Fruit fly (Drosophila melanogaster) whole organism, embryonic: ENCODE results near the gene Sox100B.
A peak's percentile ranks its signal among the peaks of the same experiment; 100 is the strongest.

Experiments used
- ATbp ChIP-seq: fragments of 200-800 bp; sonication (Bioruptor generic); optimal IDR thresholded peaks from 2 replicates; lab custom pipeline; 2017; ENCODE audit warnings: missing biosample characterization, mild to moderate bottlenecking, missing genetic modification characterization, missing genetic modification reagents
- Asciz ChIP-seq: fragments of 200-800 bp; sonication (Bioruptor generic); optimal IDR thresholded peaks from 2 replicates; lab custom pipeline; 2017; ENCODE audit warnings: missing biosample characterization, mild to moderate bottlenecking, missing genetic modification characterization, missing genetic modification reagents
- CG10321 ChIP-seq: fragments of 200-800 bp; sonication (Bioruptor generic); IDR thresholded peaks from 2 replicates; pipeline ENCODE4 v1.3.6; 2022; ENCODE audit warnings: missing biosample characterization, missing genetic modification characterization
- CG11093 ChIP-seq: fragments of 200-800 bp; sonication (Bioruptor generic); IDR thresholded peaks from 3 replicates; pipeline ENCODE4 v1.3.6; 2022; ENCODE audit warnings: missing biosample characterization, missing genetic modification characterization
- CG11560 ChIP-seq: fragments of 200-800 bp; sonication (Bioruptor generic); IDR thresholded peaks from 3 replicates; pipeline ENCODE4 v1.3.6; 2022; ENCODE audit warnings: missing biosample characterization, missing genetic modification characterization
- CG13296 ChIP-seq: fragments of 200-800 bp; sonication (Bioruptor generic); optimal IDR thresholded peaks from 3 replicates; lab custom pipeline; 2018; ENCODE audit warnings: missing biosample characterization, mild to moderate bottlenecking, missing genetic modification characterization
- CG17568 ChIP-seq: fragments of 200-800 bp; sonication (Bioruptor generic); optimal IDR thresholded peaks from 2 replicates; lab custom pipeline; 2018; ENCODE audit warnings: missing biosample characterization, mild to moderate bottlenecking, missing genetic modification characterization, moderate library complexity
- CG17802 ChIP-seq: fragments of 200-800 bp; sonication (Bioruptor generic); optimal IDR thresholded peaks from 2 replicates; lab custom pipeline; 2018; ENCODE audit warnings: missing biosample characterization, mild to moderate bottlenecking, missing genetic modification characterization, moderate library complexity
- CG18011 ChIP-seq: fragments of 200-800 bp; sonication (Bioruptor generic); optimal IDR thresholded peaks from 2 replicates; lab custom pipeline; 2017; ENCODE audit warnings: missing biosample characterization, missing genetic modification characterization, mild to moderate bottlenecking, moderate library complexity, missing genotype
- CG1832 ChIP-seq: fragments of 200-800 bp; sonication (Bioruptor generic); optimal IDR thresholded peaks from 2 replicates; lab custom pipeline; 2017; ENCODE audit warnings: missing biosample characterization, mild to moderate bottlenecking, missing genetic modification characterization, inconsistent platforms
- CG30403 ChIP-seq: fragments of 200-800 bp; sonication (Bioruptor generic); optimal IDR thresholded peaks from 3 replicates; lab custom pipeline; 2016; ENCODE audit warnings: missing biosample characterization, missing genetic modification characterization
- CG31441 ChIP-seq: fragments of 200-800 bp; sonication (Bioruptor generic); IDR thresholded peaks from 2 replicates; pipeline ENCODE4 v1.3.6; 2022; ENCODE audit warnings: missing biosample characterization, missing genetic modification characterization
- CG34224 ChIP-seq: fragments of 200-800 bp; sonication (Bioruptor generic); IDR thresholded peaks from 3 replicates; pipeline ENCODE4 v1.3.6; 2022; ENCODE audit warnings: missing biosample characterization, missing genetic modification characterization; ENCODE audit not compliant: partially characterized antibody
- CG34376 ChIP-seq: fragments of 200-800 bp; sonication (Bioruptor generic); optimal IDR thresholded peaks from 2 replicates; lab custom pipeline; 2018; ENCODE audit warnings: missing biosample characterization, mild to moderate bottlenecking, missing genetic modification characterization
- CG3847 ChIP-seq: fragments of 200-800 bp; sonication (Bioruptor generic); IDR thresholded peaks from 2 replicates; pipeline ENCODE4 v1.3.6; 2022; ENCODE audit warnings: missing biosample characterization, missing genetic modification characterization
- CG4282 ChIP-seq: fragments of 200-800 bp; sonication (Bioruptor generic); optimal IDR thresholded peaks from 2 replicates; lab custom pipeline; 2016; ENCODE audit warnings: missing biosample characterization, missing genetic modification characterization
- CG4707 ChIP-seq: fragments of 200-800 bp; sonication (Bioruptor generic); optimal IDR thresholded peaks from 2 replicates; lab custom pipeline; 2018; ENCODE audit warnings: missing biosample characterization, mild to moderate bottlenecking, missing genetic modification characterization, moderate library complexity
- CG6689 ChIP-seq: fragments of 200-800 bp; sonication (Bioruptor generic); IDR thresholded peaks from 2 replicates; pipeline ENCODE4 v1.3.6; 2022; ENCODE audit warnings: missing biosample characterization, missing genetic modification characterization
- CG6765 ChIP-seq: fragments of 200-800 bp; sonication (Bioruptor generic); optimal IDR thresholded peaks from 3 replicates; lab custom pipeline; 2017; ENCODE audit warnings: missing biosample characterization, mild to moderate bottlenecking, missing genetic modification characterization
- Dref ChIP-seq: fragments of 200-800 bp; sonication (Bioruptor generic); IDR thresholded peaks from 2 replicates; pipeline ENCODE4 v1.3.6; 2022; ENCODE audit warnings: missing biosample characterization, missing genetic modification characterization
- E2f1 ChIP-seq: fragments of 200-800 bp; sonication (Bioruptor generic); IDR thresholded peaks from 2 replicates; pipeline ENCODE4 v1.3.6; 2022; ENCODE audit warnings: missing biosample characterization, missing genetic modification characterization
- Ets97D ChIP-seq: fragments of 200-800 bp; sonication (Bioruptor generic); optimal IDR thresholded peaks from 3 replicates; lab custom pipeline; 2016; ENCODE audit warnings: missing biosample characterization, missing genetic modification characterization
- Hr39 ChIP-seq: fragments of >200 bp; optimal IDR thresholded peaks from 2 replicates; lab custom pipeline; 2017
- Hr51 ChIP-seq, 2 experiments: fragments of 200-800 bp; sonication (Bioruptor generic); optimal IDR thresholded peaks; 2 replicates in 1 of 2; 3 replicates in 1 of 2; lab custom pipeline; 2016 to 2018; ENCODE audit warnings: missing biosample characterization in 2 of 2, missing genetic modification characterization in 2 of 2, mild to moderate bottlenecking in 1 of 2, moderate library complexity in 1 of 2
- Hr78 ChIP-seq, 2 experiments: fragments of 200-800 bp in 1 of 2; fragments of >200 bp in 1 of 2; sonication (Bioruptor generic) in 1 of 2; optimal IDR thresholded peaks; 2 replicates each; lab custom pipeline; 2017 to 2019; ENCODE audit warnings: missing biosample characterization in 2 of 2, missing genetic modification characterization in 2 of 2, mild to moderate bottlenecking in 1 of 2, moderate library complexity in 1 of 2
- Meics ChIP-seq: fragments of 200-800 bp; sonication (Bioruptor generic); optimal IDR thresholded peaks from 2 replicates; lab custom pipeline; 2017; ENCODE audit warnings: missing biosample characterization, mild to moderate bottlenecking, missing genetic modification characterization
- PHDP ChIP-seq: fragments of 200-800 bp; sonication (Bioruptor generic); optimal IDR thresholded peaks from 3 replicates; lab custom pipeline; 2018; ENCODE audit warnings: missing biosample characterization, mild to moderate bottlenecking, missing genetic modification characterization, moderate library complexity
- Xrp1 ChIP-seq: fragments of 200-800 bp; sonication (Bioruptor generic); IDR thresholded peaks from 2 replicates; pipeline ENCODE4 v1.3.6; 2022; ENCODE audit warnings: missing biosample characterization, missing genetic modification characterization
- bigmax ChIP-seq: fragments of 200-800 bp; sonication (Bioruptor generic); optimal IDR thresholded peaks from 2 replicates; lab custom pipeline; 2018; ENCODE audit warnings: missing biosample characterization, mild to moderate bottlenecking, missing genetic modification characterization
- chinmo ChIP-seq: fragments of 200-800 bp; sonication (Bioruptor generic); IDR thresholded peaks from 4 replicates; pipeline ENCODE4 v1.3.6; 2022; ENCODE audit warnings: missing biosample characterization, missing genetic modification characterization; ENCODE audit not compliant: partially characterized antibody
- crol ChIP-seq: fragments of 200-800 bp; sonication (Bioruptor generic); IDR thresholded peaks from 2 replicates; pipeline ENCODE4 v1.3.6; 2022; ENCODE audit warnings: missing biosample characterization, missing genetic modification characterization
- da ChIP-seq: fragments of 200-800 bp; sonication (Bioruptor generic); optimal IDR thresholded peaks from 2 replicates; lab custom pipeline; 2016; ENCODE audit warnings: missing biosample characterization, missing genetic modification characterization
- dysf ChIP-seq: fragments of 200-800 bp; sonication (Bioruptor generic); IDR thresholded peaks from 3 replicates; pipeline ENCODE4 v1.3.6; 2022; ENCODE audit warnings: missing biosample characterization, missing genetic modification characterization
- fd3F ChIP-seq: fragments of 200-800 bp; sonication (Bioruptor generic); optimal IDR thresholded peaks from 2 replicates; lab custom pipeline; 2018; ENCODE audit warnings: missing biosample characterization, mild to moderate bottlenecking, missing genetic modification characterization, moderate library complexity
- fd96Cb ChIP-seq: fragments of 200-800 bp; sonication (Bioruptor generic); optimal IDR thresholded peaks from 2 replicates; lab custom pipeline; 2018; ENCODE audit warnings: missing biosample characterization, mild to moderate bottlenecking, missing genetic modification characterization, moderate library complexity
- gsb ChIP-seq: fragments of 200-800 bp; sonication (Bioruptor generic); IDR thresholded peaks from 2 replicates; pipeline ENCODE4 v1.3.6; 2022; ENCODE audit warnings: missing biosample characterization, missing genetic modification characterization
- lab ChIP-seq: fragments of 200-800 bp; sonication (Bioruptor generic); optimal IDR thresholded peaks from 3 replicates; lab custom pipeline; 2017; ENCODE audit warnings: missing biosample characterization, missing genetic modification characterization, mild to moderate bottlenecking, moderate library complexity, missing genetic modification reagents
- luna ChIP-seq: fragments of 200-800 bp; sonication (Bioruptor generic); optimal IDR thresholded peaks from 2 replicates; lab custom pipeline; 2016; ENCODE audit warnings: missing biosample characterization, missing genetic modification characterization
- mam ChIP-seq: fragments of 200-800 bp; sonication (Bioruptor generic); optimal IDR thresholded peaks from 3 replicates; lab custom pipeline; 2016; ENCODE audit warnings: missing biosample characterization, missing genetic modification characterization
- odd ChIP-seq: fragments of 200-800 bp; sonication (Bioruptor generic); optimal IDR thresholded peaks from 2 replicates; lab custom pipeline; 2017; ENCODE audit warnings: missing biosample characterization, mild to moderate bottlenecking, missing genetic modification characterization
- onecut ChIP-seq: fragments of 200-800 bp; sonication (Bioruptor generic); IDR thresholded peaks from 2 replicates; pipeline ENCODE4 v1.3.6; 2022; ENCODE audit warnings: missing biosample characterization, missing genetic modification characterization
- pan ChIP-seq, 4 experiments: fragments of >200 bp in 3 of 4; fragments of 200-800 bp in 1 of 4; sonication (Bioruptor generic) in 1 of 4; optimal IDR thresholded peaks in 3 of 4; IDR thresholded peaks in 1 of 4; 2 replicates each; pipeline versions ENCODE4 v1.3.6 to Lab custom; 2017 to 2022; ENCODE audit warnings: missing biosample characterization in 2 of 4, missing genetic modification characterization in 2 of 4, mixed read lengths in 1 of 4
- prd ChIP-seq, 3 experiments: fragments of >200 bp in 2 of 3; fragments of 200-800 bp in 1 of 3; sonication (Bioruptor generic) in 1 of 3; optimal IDR thresholded peaks in 2 of 3; IDR thresholded peaks in 1 of 3; 2 replicates in 2 of 3; 3 replicates in 1 of 3; pipeline versions ENCODE4 v1.3.6 to Lab custom; 2017 to 2022; ENCODE audit warnings: missing biosample characterization in 1 of 3, missing genetic modification characterization in 1 of 3
- unc-4 ChIP-seq: fragments of 200-800 bp; sonication (Bioruptor generic); IDR thresholded peaks from 2 replicates; pipeline ENCODE4 v1.3.6; 2022; ENCODE audit warnings: missing biosample characterization, missing genetic modification characterization; ENCODE audit not compliant: partially characterized antibody
- wor ChIP-seq: fragments of 200-800 bp; sonication (Bioruptor generic); IDR thresholded peaks from 2 replicates; pipeline ENCODE4 v1.3.6; 2022; ENCODE audit warnings: missing biosample characterization, missing genetic modification characterization

The Sox100B gene

DNA sequence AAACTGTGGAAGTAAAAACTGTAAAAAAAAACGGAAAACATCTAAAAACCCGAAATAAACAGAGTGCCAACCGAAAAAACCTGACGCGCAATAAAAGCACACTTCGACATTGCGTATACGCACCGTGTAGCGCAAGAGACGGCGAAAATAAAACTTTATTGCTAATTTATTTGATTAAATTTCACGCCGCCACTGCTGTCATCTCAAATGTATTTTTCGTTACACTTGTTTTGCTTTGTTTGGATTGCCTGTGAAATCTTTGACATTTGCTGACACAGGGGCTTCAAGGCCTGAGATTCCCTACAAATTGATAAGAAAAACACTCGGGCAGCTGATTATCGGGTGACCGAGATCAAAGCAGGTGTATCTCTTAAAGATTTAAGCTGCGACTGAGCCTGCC lies 44.3 kb upstream of the Sox100B start (continued):
- TF ChIP-seq Xrp1 (GFP tag; lab: Robert Waterston, UW), result no peak
- no peak for TF ChIP-seq gsb
- TF ChIP-seq PHDP (tag; lab: Kevin White, UChicago), result no peak
- TF ChIP-seq CG34376, result peak; percentile 27
- TF ChIP-seq E2f1 (GFP tag; lab: Robert Waterston, UW), result no peak
- no peak for TF ChIP-seq fd96Cb
- no peak for TF ChIP-seq fd3F
- TF ChIP-seq Asciz (GFP tag; lab: Kevin White, UChicago), result no peak
- TF ChIP-seq CG6689 (GFP tag; lab: Robert Waterston, UW), result no peak
- TF ChIP-seq odd (GFP tag; lab: Kevin White, UChicago), result no peak
- TF ChIP-seq CG17568 (GFP tag; lab: Kevin White, UChicago), result no peak
- no peak for TF ChIP-seq CG31441 (GFP tag; lab: Robert Waterston, UW)
- no peak for TF ChIP-seq bigmax (GFP tag; lab: Kevin White, UChicago)
- no peak for TF ChIP-seq CG4707 (GFP tag; lab: Kevin White, UChicago)
- peak; percentile 66 for TF ChIP-seq Meics (GFP tag; lab: Kevin White, UChicago)
- no peak for TF ChIP-seq Ets97D (GFP tag; lab: Kevin White, UChicago)
- no peak for TF ChIP-seq CG17802 (tag; lab: Kevin White, UChicago)

DNA sequence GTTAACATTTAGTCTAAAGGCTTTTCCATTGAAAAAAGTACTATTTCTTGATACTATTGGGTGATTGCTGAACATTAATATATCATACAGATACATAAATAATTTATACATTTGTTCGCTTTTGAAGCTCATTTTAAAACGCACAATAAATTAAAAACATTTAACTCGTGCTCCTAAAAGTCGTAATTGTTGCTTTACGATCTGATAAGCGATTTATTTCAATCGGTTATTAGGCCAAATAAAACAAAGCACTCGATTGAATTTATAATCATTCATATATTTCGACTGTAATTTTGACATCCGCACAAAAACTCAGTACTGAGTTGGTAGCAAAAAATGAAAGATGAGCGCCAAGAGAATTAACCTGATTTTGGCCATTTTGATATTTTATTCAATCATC lies 30.0 kb upstream of the Sox100B start, which contains the start of gene CG33773:
TSS of gene CG33773 (plus strand) at position 301 of the 400 bp plus-strand sequence.
- TF ChIP-seq CG30403 (GFP tag; lab: Kevin White, UChicago) (no peak), unc-4 (no peak), CG1832 (GFP tag; lab: Kevin White, UChicago) (no peak), CG34224 (GFP tag; lab: Robert Waterston, UW) (no peak), chinmo (no peak), CG18011 (no peak), Hr78 (GFP tag; optimal IDR thresholded peaks at IDR 0.05; lab: Kevin White, UChicago) (no peak)
- TF ChIP-seq, all 482 proteins: peak for 0

DNA sequence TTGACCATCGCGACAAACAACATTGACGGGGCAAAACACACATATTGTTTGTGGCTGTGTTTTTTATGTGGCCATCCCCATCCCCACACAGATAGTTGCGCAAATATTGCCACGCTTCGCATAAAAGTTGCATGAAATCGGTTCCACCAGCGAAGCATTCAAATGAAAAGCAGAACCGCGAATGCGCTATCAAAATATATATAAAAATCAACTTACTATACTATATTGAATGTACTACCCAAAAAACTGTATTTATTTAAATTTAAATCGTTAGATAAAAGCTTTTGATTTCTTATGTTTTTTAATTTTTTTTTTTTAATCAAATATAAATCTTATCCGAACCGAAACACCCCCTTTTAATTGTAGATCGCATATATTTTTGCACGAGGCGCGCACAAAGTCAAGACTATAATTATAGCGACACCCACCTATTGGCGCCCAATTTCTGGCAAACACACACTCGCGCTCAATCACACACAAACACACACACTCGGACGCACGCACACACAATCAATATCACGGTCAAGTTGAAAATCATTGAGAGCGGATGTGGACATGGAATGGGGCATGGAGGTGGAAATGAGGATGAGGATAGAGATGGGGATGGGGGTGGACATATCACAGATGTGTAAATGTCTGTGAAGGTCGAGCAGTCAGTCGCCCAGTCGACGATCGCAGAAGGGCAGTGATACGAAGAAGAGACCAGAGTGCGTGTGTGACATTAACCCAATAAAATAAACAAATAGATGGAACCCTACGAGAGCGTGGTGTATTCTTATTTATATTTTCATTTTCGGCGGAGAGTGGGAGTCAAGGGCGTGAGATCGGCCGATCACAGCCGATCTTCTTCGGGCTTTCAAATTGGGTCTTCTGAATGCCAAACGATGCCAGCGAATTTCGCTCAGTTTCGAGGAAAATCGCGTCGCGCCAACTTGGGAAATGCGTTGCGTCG lies 26.3 kb upstream of the Sox100B start, which contains the start of gene CanA1:
TSS of gene CanA1 (plus strand) at position 902 of the 952 bp plus-strand sequence.
- no peak for TF ChIP-seq luna (GFP tag; lab: Kevin White, UChicago)
- no peak for TF ChIP-seq onecut (GFP tag; lab: Robert Waterston, UW)
- TF ChIP-seq CG6765 (GFP tag; lab: Kevin White, UChicago), result no peak
- TF ChIP-seq Asciz (GFP tag; lab: Kevin White, UChicago), result no peak
- no peak for TF ChIP-seq da
- TF ChIP-seq CG10321 (GFP tag; lab: Robert Waterston, UW), result no peak
- no peak for TF ChIP-seq Dref (GFP tag; lab: Robert Waterston, UW)
- TF ChIP-seq dysf (GFP tag; lab: Robert Waterston, UW), result peak; percentile 62; the same call in 2 of the 3 replicates
- no peak for TF ChIP-seq prd (optimal IDR thresholded peaks at IDR 0.05; lab: Kevin White, UChicago)
- no peak for TF ChIP-seq prd (GFP tag; IDR thresholded peaks at IDR 0.05; lab: Robert Waterston, UW)
- no peak for TF ChIP-seq pan (optimal IDR thresholded peaks at IDR 0.05; lab: Kevin White, UChicago)
- TF ChIP-seq pan (GFP tag; optimal IDR thresholded peaks at IDR 0.05 in 1 of 2, IDR thresholded peaks at IDR 0.05 in 1 of 2), result no peak
- 0 out of 2 replicates have a peak, but pooled peaks have one; percentile 15 for TF ChIP-seq crol (GFP tag; lab: Robert Waterston, UW)
- peak; percentile 14 for TF ChIP-seq lab
- TF ChIP-seq ATbp (GFP tag; lab: Kevin White, UChicago), result no peak
- TF ChIP-seq CG11560 (tag; lab: Robert Waterston, UW), result no peak
- TF ChIP-seq unc-4, result no peak
- TF ChIP-seq Hr51 (GFP tag; optimal IDR thresholded peaks at IDR 0.05; lab: Kevin White, UChicago), result no peak
- no peak for TF ChIP-seq CG11093 (GFP tag; lab: Robert Waterston, UW)
- no peak for TF ChIP-seq wor (GFP tag; lab: Robert Waterston, UW)
- TF ChIP-seq CG4282 (GFP tag; lab: Kevin White, UChicago), result no peak
- TF ChIP-seq CG3847 (GFP tag; lab: Robert Waterston, UW), result peak; percentile 39; the same call in 1 of the 2 replicates
- no peak for TF ChIP-seq Hr39 (lab: Kevin White, UChicago)
- TF ChIP-seq CG13296 (GFP tag; lab: Kevin White, UChicago), result peak; percentile 27
- no peak for TF ChIP-seq mam (GFP tag; lab: Kevin White, UChicago)
